Worm (Caenorhabditis elegans) whole organism, mixed stage, embryonic: ENCODE results near the gene fbxb-108.

Experiments used
- ces-1 ChIP-seq: fragments of 150-350 bp; optimal IDR thresholded peaks from 2 replicates; lab custom pipeline; 2014; ENCODE audit warnings: missing biosample characterization, missing genetic modification reagents, missing genetic modification characterization
- lsy-2 ChIP-seq: fragments of 150-350 bp; optimal IDR thresholded peaks from 2 replicates; lab custom pipeline; 2014; ENCODE audit warnings: missing biosample characterization, missing genetic modification characterization

ce11 chrII:2734266-2734665, 30.5 kb upstream of the fbxb-108 start:
- TF ChIP-seq ces-1 (GFP tag; lab: Kevin White, UChicago) (no peak), lsy-2 (no peak)
